Worm (Caenorhabditis elegans) whole organism, L3 larva: ENCODE measurements around the gene F17C8.6.

Experiments used
- R02D3.7 ChIP-seq: fragments of 150-350 bp; optimal IDR thresholded peaks from 2 replicates; lab custom pipeline; 2014; ENCODE audit warnings: missing biosample characterization, missing genetic modification characterization
- ceh-9 ChIP-seq: sonication (generic microtip); optimal IDR thresholded peaks from 2 replicates; lab custom pipeline; 2018; ENCODE audit warnings: missing biosample characterization, missing genetic modification characterization
- egl-5 ChIP-seq: fragments of 150-350 bp; optimal IDR thresholded peaks from 2 replicates; lab custom pipeline; 2017; ENCODE audit warnings: missing biosample characterization, missing genetic modification reagents, missing genetic modification characterization, inconsistent platforms
- elt-1 ChIP-seq: fragments of 150-350 bp; optimal IDR thresholded peaks from 2 replicates; lab custom pipeline; 2014; ENCODE audit warnings: missing biosample characterization, missing genetic modification characterization
- eor-1 ChIP-seq, 2 experiments: fragments of 150-350 bp; optimal IDR thresholded peaks; 2 replicates each; lab custom pipeline; 2014 to 2018; ENCODE audit warnings: missing biosample characterization in 2 of 2, missing genetic modification characterization in 2 of 2
- lin-39 ChIP-seq: fragments of 150-350 bp; optimal IDR thresholded peaks from 2 replicates; lab custom pipeline; 2018; ENCODE audit warnings: missing biosample characterization, missing genetic modification reagents, missing genetic modification characterization
- mdl-1 ChIP-seq: fragments of 150-350 bp; optimal IDR thresholded peaks from 2 replicates; lab custom pipeline; 2014; ENCODE audit warnings: missing biosample characterization, missing genetic modification characterization
- nhr-11 ChIP-seq: fragments of 150-350 bp; optimal IDR thresholded peaks from 2 replicates; lab custom pipeline; 2014; ENCODE audit warnings: missing biosample characterization, missing genetic modification characterization
- nhr-12 ChIP-seq: fragments of 150-350 bp; optimal IDR thresholded peaks from 2 replicates; lab custom pipeline; 2014; ENCODE audit warnings: missing biosample characterization, missing genetic modification characterization
- nhr-25 ChIP-seq: sonication (generic microtip); optimal IDR thresholded peaks from 2 replicates; lab custom pipeline; 2017; ENCODE audit warnings: missing biosample characterization, missing genetic modification characterization
- pha-4 ChIP-seq: fragments of 150-350 bp; optimal IDR thresholded peaks from 2 replicates; lab custom pipeline; 2014; ENCODE audit warnings: missing biosample characterization, missing genetic modification reagents, missing genetic modification characterization

DNA sequence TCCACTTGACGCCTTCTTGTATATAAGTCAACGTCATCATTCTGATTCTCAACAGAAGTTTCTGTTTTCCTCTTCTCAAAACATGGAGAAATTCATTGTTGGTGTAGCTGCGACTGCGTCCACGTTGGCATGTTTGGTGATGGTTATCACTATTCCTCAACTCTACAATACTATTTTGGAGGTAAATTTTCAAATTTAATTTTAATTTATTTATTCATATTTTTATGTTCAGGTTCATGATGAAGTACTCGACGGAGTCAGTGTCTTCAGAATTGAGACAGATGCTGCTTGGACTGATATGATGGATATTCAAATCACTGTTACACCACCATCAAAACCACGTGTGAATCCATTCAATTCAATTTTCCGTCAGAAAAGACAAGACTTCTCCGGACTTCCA lies 2.3 kb upstream of the F17C8.6 start, which contains the start of gene col-89:
- TF ChIP-seq eor-1 (tag; optimal IDR thresholded peaks at IDR 0.05; lab: Kevin White, UChicago) (no peak), pha-4 (tag; lab: Kevin White, UChicago) (no peak), mdl-1 (tag; lab: Kevin White, UChicago) (no peak), elt-1 (no peak), ceh-9 (tag; lab: Kevin White, UChicago) (no peak), nhr-25 (tag; lab: Kevin White, UChicago) (no peak), R02D3.7 (no peak), nhr-12 (tag; lab: Kevin White, UChicago) (no peak), lin-39 (no peak), nhr-11 (tag; lab: Kevin White, UChicago) (no peak), egl-5 (tag; lab: Kevin White, UChicago) (no peak)
